Worm (Caenorhabditis elegans) whole organism, L4 larva: Measurements from ENCODE around the gene F10E9.1.

Experiments
- F37D6.2 ChIP-seq: sonication (generic microtip); optimal IDR thresholded peaks from 2 replicates; lab custom pipeline; 2016; ENCODE audit warnings: mild to moderate bottlenecking, missing genetic modification characterization, missing compliant biosample characterization
- R02D3.7 ChIP-seq: fragments of 150-350 bp; sonication (generic microtip); optimal IDR thresholded peaks from 3 replicates; lab custom pipeline; 2014; ENCODE audit warnings: missing biosample characterization, missing genetic modification characterization
- ces-1 ChIP-seq: fragments of 150-350 bp; sonication (generic microtip); optimal IDR thresholded peaks from 4 replicates; lab custom pipeline; 2014; ENCODE audit warnings: missing biosample characterization, missing genetic modification reagents, missing genetic modification characterization
- lin-39 ChIP-seq: fragments of 150-350 bp; optimal IDR thresholded peaks from 2 replicates; lab custom pipeline; 2014; ENCODE audit warnings: missing biosample characterization, missing genetic modification reagents, missing genetic modification characterization

DNA sequence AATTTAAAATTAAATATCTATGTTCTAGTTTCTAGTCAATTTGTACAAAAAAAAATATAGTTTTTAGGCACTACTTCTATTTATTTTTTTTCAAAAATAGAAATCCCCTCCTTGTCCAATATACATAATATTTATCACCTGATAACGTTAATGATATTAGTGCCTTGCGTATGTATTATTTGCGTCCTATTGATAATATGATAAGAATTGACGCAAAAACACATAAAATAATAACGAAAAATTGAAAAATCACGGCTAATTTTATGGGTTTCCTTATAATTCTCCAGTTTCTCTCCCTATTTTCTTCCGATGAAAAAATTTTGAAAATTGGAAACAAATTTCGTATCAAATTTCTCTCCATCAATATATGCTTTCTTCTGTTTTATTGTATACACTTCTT is 23.2 kb upstream of the F10E9.1 start:
- no peak for TF ChIP-seq R02D3.7 (tag; lab: Kevin White, UChicago)
- TF ChIP-seq F37D6.2 (tag; lab: Kevin White, UChicago) = no peak
- TF ChIP-seq ces-1 (GFP tag; lab: Kevin White, UChicago) = no peak
- no peak for TF ChIP-seq lin-39 (tag; lab: Kevin White, UChicago)
